Fruit fly (Drosophila melanogaster) whole organism, adult: Measurements from ENCODE around the gene CG6171.

Experiments used
- CG11617 ChIP-seq: fragments of 200-800 bp; sonication (Bioruptor generic); optimal IDR thresholded peaks from 2 replicates; lab custom pipeline; 2017; ENCODE audit warnings: mild to moderate bottlenecking, missing biosample characterization, missing genetic modification reagents, missing genetic modification characterization
- CG12768 ChIP-seq: fragments of 200-800 bp; sonication (Bioruptor generic); optimal IDR thresholded peaks from 2 replicates; lab custom pipeline; 2017; ENCODE audit warnings: missing biosample characterization, missing genetic modification characterization, mild to moderate bottlenecking, moderate library complexity, missing genetic modification reagents
- CG14711 ChIP-seq: fragments of 200-800 bp; sonication (Bioruptor generic); optimal IDR thresholded peaks from 2 replicates; lab custom pipeline; 2018; ENCODE audit warnings: missing biosample characterization, mild to moderate bottlenecking, missing genetic modification characterization, moderate library complexity
- CG1620 ChIP-seq: fragments of 200-800 bp; sonication (Bioruptor generic); optimal IDR thresholded peaks from 2 replicates; lab custom pipeline; 2016; ENCODE audit warnings: missing biosample characterization, missing genetic modification characterization
- CG33017 ChIP-seq: fragments of 200-800 bp; sonication (Bioruptor generic); optimal IDR thresholded peaks from 2 replicates; lab custom pipeline; 2018; ENCODE audit warnings: missing biosample characterization, mild to moderate bottlenecking, missing genetic modification characterization, moderate library complexity
- CG5204 ChIP-seq: fragments of 200-800 bp; sonication (Bioruptor generic); optimal IDR thresholded peaks from 2 replicates; lab custom pipeline; 2016; ENCODE audit warnings: missing biosample characterization, missing genetic modification characterization
- CG7045 ChIP-seq: fragments of 200-800 bp; sonication (Bioruptor generic); optimal IDR thresholded peaks from 2 replicates; lab custom pipeline; 2017; ENCODE audit warnings: missing biosample characterization, mild to moderate bottlenecking, missing genetic modification characterization
- CG7101 ChIP-seq: fragments of 200-800 bp; sonication (Bioruptor generic); optimal IDR thresholded peaks from 2 replicates; lab custom pipeline; 2018; ENCODE audit warnings: missing biosample characterization, mild to moderate bottlenecking, missing genetic modification characterization, moderate library complexity
- Clk ChIP-seq: fragments of 200-800 bp; sonication (Bioruptor generic); optimal IDR thresholded peaks from 2 replicates; lab custom pipeline; 2017; ENCODE audit warnings: missing biosample characterization, missing genetic modification characterization
- Crg-1 ChIP-seq: fragments of 200-800 bp; sonication (Bioruptor generic); optimal IDR thresholded peaks from 2 replicates; lab custom pipeline; 2016; ENCODE audit warnings: missing biosample characterization, missing genetic modification characterization
- Hr96 ChIP-seq: fragments of 200-800 bp; sonication (Bioruptor generic); optimal IDR thresholded peaks from 2 replicates; lab custom pipeline; 2016; ENCODE audit warnings: missing biosample characterization, missing genetic modification characterization
- Mnt ChIP-seq: fragments of 200-800 bp; sonication (Bioruptor generic); optimal IDR thresholded peaks from 2 replicates; lab custom pipeline; 2016; ENCODE audit warnings: missing biosample characterization, mild to moderate bottlenecking, missing genetic modification characterization
- bab1 ChIP-seq: fragments of 200-800 bp; sonication (Bioruptor generic); optimal IDR thresholded peaks from 3 replicates; lab custom pipeline; 2019; ENCODE audit warnings: missing biosample characterization, mild to moderate bottlenecking, missing genetic modification characterization, moderate library complexity
- cic ChIP-seq: fragments of 200-800 bp; sonication (Bioruptor generic); optimal IDR thresholded peaks from 2 replicates; lab custom pipeline; 2017; ENCODE audit warnings: missing biosample characterization, mild to moderate bottlenecking, missing genetic modification characterization, moderate library complexity
- cnc ChIP-seq, 2 experiments: fragments of >200 bp; optimal IDR thresholded peaks; 2 replicates each; lab custom pipeline; 2017
- kay ChIP-seq: fragments of 200-800 bp; sonication (Bioruptor generic); peaks from one replicate; lab custom pipeline; 2016; ENCODE audit warnings: missing biosample characterization, missing genetic modification characterization, borderline replicate concordance
- ovo ChIP-seq: fragments of 200-800 bp; sonication (Bioruptor generic); optimal IDR thresholded peaks from 2 replicates; lab custom pipeline; 2016; ENCODE audit warnings: missing biosample characterization, missing genetic modification characterization
- pad ChIP-seq: fragments of 200-800 bp; sonication (Bioruptor generic); optimal IDR thresholded peaks from 3 replicates; lab custom pipeline; 2017; ENCODE audit warnings: missing biosample characterization, missing genetic modification characterization, mild to moderate bottlenecking, moderate library complexity, missing genetic modification reagents
- tj ChIP-seq: fragments of 200-800 bp; sonication (Bioruptor generic); optimal IDR thresholded peaks from 3 replicates; lab custom pipeline; 2017; ENCODE audit warnings: missing biosample characterization, mild to moderate bottlenecking, missing genetic modification characterization, moderate library complexity
- toe ChIP-seq: fragments of 200-800 bp; sonication (Bioruptor generic); optimal IDR thresholded peaks from 2 replicates; lab custom pipeline; 2016; ENCODE audit warnings: missing biosample characterization, missing genetic modification characterization

The CG6171 gene

dm6 chr3R:15375470-15375869 is 11.8 kb upstream of the CG6171 start:
- TF ChIP-seq CG7045 (no peak), Mnt (GFP tag; lab: Kevin White, UChicago) (no peak)

dm6 chr3R:15374397-15374796 is 10.7 kb upstream of the CG6171 start, which contains the start of gene Rbp:
Gene Rbp, plus strand, starts transcription at chr3R:15374635.
- no peak for TF ChIP-seq bab1 (GFP tag; lab: Kevin White, UChicago)
- no peak for TF ChIP-seq pad (GFP tag; lab: Kevin White, UChicago)
- no peak for TF ChIP-seq cnc (optimal IDR thresholded peaks at IDR 0.05; lab: Kevin White, UChicago)
- no peak for TF ChIP-seq CG1620 (GFP tag; lab: Kevin White, UChicago)
- no peak for TF ChIP-seq CG7101 (tag; lab: Kevin White, UChicago)
- TF ChIP-seq cic: no peak
- TF ChIP-seq CG7045: no peak
- TF ChIP-seq Mnt (GFP tag; lab: Kevin White, UChicago): no peak
- TF ChIP-seq CG11617 (GFP tag; lab: Kevin White, UChicago): no peak
- no peak for TF ChIP-seq ovo (GFP tag; lab: Kevin White, UChicago)

dm6 chr3R:15371833-15372232 is 8.2 kb upstream of the CG6171 start, which contains the start of the genes Ccm3 and CG6136:
Gene Ccm3, plus strand, starts transcription at chr3R:15371957.
Gene CG6136, minus strand, starts transcription at chr3R:15372212.
- no peak for TF ChIP-seq cnc (optimal IDR thresholded peaks at IDR 0.05; lab: Kevin White, UChicago)
- TF ChIP-seq CG11617 (GFP tag; lab: Kevin White, UChicago): peak; percentile 31
- TF ChIP-seq CG12768 (GFP tag; lab: Kevin White, UChicago): peak; percentile 69
- no peak for TF ChIP-seq kay (GFP tag; lab: Kevin White, UChicago)
- peak; percentile 66 for TF ChIP-seq bab1 (GFP tag; lab: Kevin White, UChicago)
- TF ChIP-seq Mnt (GFP tag; lab: Kevin White, UChicago): peak; percentile 73
- TF ChIP-seq CG14711: peak; percentile 38
- peak; percentile 45 for TF ChIP-seq cic
- peak; percentile 32 for TF ChIP-seq toe (GFP tag; lab: Kevin White, UChicago)
- peak; percentile 49 for TF ChIP-seq ovo (GFP tag; lab: Kevin White, UChicago)
- peak; percentile 72 for TF ChIP-seq Hr96 (GFP tag; lab: Kevin White, UChicago)
- TF ChIP-seq Crg-1 (GFP tag; lab: Kevin White, UChicago): peak; percentile 85
- no peak for TF ChIP-seq tj (GFP tag; lab: Kevin White, UChicago)
- TF ChIP-seq CG7101 (tag; lab: Kevin White, UChicago): peak; percentile 78
- peak; percentile 37 for TF ChIP-seq Clk (GFP tag; lab: Kevin White, UChicago)
- TF ChIP-seq CG7045: peak; percentile 42
- peak; percentile 70 for TF ChIP-seq pad (GFP tag; lab: Kevin White, UChicago)
- TF ChIP-seq CG5204 (GFP tag; lab: Kevin White, UChicago): no peak
- peak; percentile 53 for TF ChIP-seq CG33017 (tag; lab: Kevin White, UChicago)
- peak; percentile 38 for TF ChIP-seq CG1620 (GFP tag; lab: Kevin White, UChicago)

- no peak for TF ChIP-seq cic
- no peak for TF ChIP-seq pad (GFP tag; lab: Kevin White, UChicago)
- no peak for TF ChIP-seq CG12768 (GFP tag; lab: Kevin White, UChicago)
- TF ChIP-seq toe (GFP tag; lab: Kevin White, UChicago): no peak
- TF ChIP-seq cnc (optimal IDR thresholded peaks at IDR 0.05; lab: Kevin White, UChicago): no peak
Observed at dm6 chr3R:15369742-15370141, 6.1 kb upstream of the CG6171 start, which contains the start of gene CG14868. Gene CG14868, minus strand, starts transcription at chr3R:15369945.

dm6 chr3R:15367477-15367876 is 3.8 kb upstream of the CG6171 start, which contains the start of gene CG34404:
Gene CG34404, minus strand, starts transcription at chr3R:15367665.
- TF ChIP-seq Clk (GFP tag; lab: Kevin White, UChicago): no peak
- TF ChIP-seq cic: no peak
- no peak for TF ChIP-seq toe (GFP tag; lab: Kevin White, UChicago)
- peak; percentile 34 for TF ChIP-seq CG7101 (tag; lab: Kevin White, UChicago)
- peak; percentile 24 for TF ChIP-seq CG1620 (GFP tag; lab: Kevin White, UChicago)
- peak; percentile 10 for TF ChIP-seq Mnt (GFP tag; lab: Kevin White, UChicago)
- no peak for TF ChIP-seq bab1 (GFP tag; lab: Kevin White, UChicago)
- TF ChIP-seq Crg-1 (GFP tag; lab: Kevin White, UChicago): peak; percentile 19
- TF ChIP-seq tj (GFP tag; lab: Kevin White, UChicago): no peak

dm6 chr3R:15366839-15367238 is 3.2 kb upstream of the CG6171 start:
- TF ChIP-seq Mnt (GFP tag; lab: Kevin White, UChicago): no peak
- no peak for TF ChIP-seq cnc (optimal IDR thresholded peaks at IDR 0.05; lab: Kevin White, UChicago)
- TF ChIP-seq CG33017 (tag; lab: Kevin White, UChicago): peak; percentile 87
- no peak for TF ChIP-seq pad (GFP tag; lab: Kevin White, UChicago)
- TF ChIP-seq CG1620 (GFP tag; lab: Kevin White, UChicago): no peak
- peak; percentile 67 for TF ChIP-seq CG7045
- TF ChIP-seq Crg-1 (GFP tag; lab: Kevin White, UChicago): no peak
- TF ChIP-seq toe (GFP tag; lab: Kevin White, UChicago): no peak
- no peak for TF ChIP-seq cic
- TF ChIP-seq tj (GFP tag; lab: Kevin White, UChicago): no peak
- peak; percentile 70 for TF ChIP-seq CG14711
- TF ChIP-seq CG12768 (GFP tag; lab: Kevin White, UChicago): peak; percentile 7
- TF ChIP-seq bab1 (GFP tag; lab: Kevin White, UChicago): no peak
- no peak for TF ChIP-seq Clk (GFP tag; lab: Kevin White, UChicago)
- no peak for TF ChIP-seq Hr96 (GFP tag; lab: Kevin White, UChicago)
- TF ChIP-seq kay (GFP tag; lab: Kevin White, UChicago): no peak
- TF ChIP-seq CG5204 (GFP tag; lab: Kevin White, UChicago): no peak
- no peak for TF ChIP-seq ovo (GFP tag; lab: Kevin White, UChicago)
- peak; percentile 76 for TF ChIP-seq CG7101 (tag; lab: Kevin White, UChicago)
- TF ChIP-seq CG11617 (GFP tag; lab: Kevin White, UChicago): no peak
